Worm (Caenorhabditis elegans) whole organism, L1 larva: ENCODE results near the gene C01G12.5.

ENCODE experiments used
- elt-3 ChIP-seq, 6 experiments: fragments of 150-350 bp in 1 of 6; sonication (generic microtip); optimal IDR thresholded peaks; 2 replicates each; lab custom pipeline; 2017 to 2018; ENCODE audit warnings: missing biosample characterization in 6 of 6, missing genetic modification characterization in 6 of 6, inconsistent platforms in 1 of 6
- hpl-2 ChIP-seq: fragments of 150-350 bp; optimal IDR thresholded peaks from 2 replicates; lab custom pipeline; 2014; ENCODE audit warnings: missing biosample characterization, missing genetic modification reagents, missing genetic modification characterization
- jun-1 ChIP-seq: fragments of 150-350 bp; optimal IDR thresholded peaks from 2 replicates; lab custom pipeline; 2014; ENCODE audit warnings: missing biosample characterization, missing genetic modification reagents, missing genetic modification characterization
- unc-130 ChIP-seq: fragments of 150-350 bp; optimal IDR thresholded peaks from 2 replicates; lab custom pipeline; 2017; ENCODE audit warnings: missing biosample characterization, missing genetic modification characterization, inconsistent platforms

DNA sequence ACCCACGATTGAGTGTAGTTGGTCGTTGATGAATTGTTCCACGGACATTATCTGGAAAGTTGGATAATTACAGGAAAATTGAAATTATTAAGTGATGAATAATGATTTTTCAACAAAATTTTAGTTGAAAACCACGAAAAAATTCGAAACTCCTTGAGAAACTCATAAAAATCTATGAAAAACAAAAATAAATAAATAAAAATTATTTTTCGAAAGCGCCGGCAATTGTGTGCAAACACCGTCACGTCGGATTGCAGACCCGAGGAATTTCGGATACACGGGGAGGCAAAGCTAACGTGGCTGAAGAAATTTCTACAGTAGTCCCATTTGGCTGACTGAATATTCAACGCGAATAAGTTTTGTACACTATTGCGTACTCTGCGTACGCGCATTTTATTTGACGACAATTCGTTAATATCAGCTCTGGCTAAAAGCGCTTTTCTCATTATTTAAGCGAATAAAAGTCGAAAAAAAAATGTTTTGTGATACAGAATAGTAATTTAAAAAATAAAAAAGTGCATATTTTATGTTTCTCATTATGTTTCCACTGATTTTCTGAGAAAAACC lies 25.7 kb downstream of the C01G12.5 start, which contains the start of gene mog-4:
- TF ChIP-seq unc-130 (tag; lab: Kevin White, UChicago) (peak; percentile 81), jun-1 (peak; percentile 74), elt-3 (tag; optimal IDR thresholded peaks at IDR 0.05; lab: Kevin White, UChicago) (peak in 2 of 6 experiments; percentile 66 to 68), hpl-2 (GFP tag; lab: Kevin White, UChicago) (peak; percentile 19)
